Worm (Caenorhabditis elegans) whole organism, L4 larva: ENCODE results near the gene K10C2.6.
A peak's percentile ranks its signal among the peaks of the same experiment; 100 is the strongest.

Experiments
- F26F4.8 ChIP-seq: fragments of 200-800 bp; sonication (Bioruptor generic); conservative IDR thresholded peaks from 2 replicates; pipeline ENCODE4 v1.3.6; 2022; ENCODE audit warnings: missing genetic modification characterization, missing compliant biosample characterization
- R02D3.7 ChIP-seq: fragments of 150-350 bp; sonication (generic microtip); optimal IDR thresholded peaks from 3 replicates; lab custom pipeline; 2014; ENCODE audit warnings: missing biosample characterization, missing genetic modification characterization
- T26A8.4 ChIP-seq: fragments of 200-800 bp; sonication (Bioruptor generic); IDR thresholded peaks from 2 replicates; pipeline ENCODE4 v1.3.6; 2022; ENCODE audit warnings: missing genetic modification characterization, missing compliant biosample characterization
- ZK337.2 ChIP-seq: fragments of 200-800 bp; sonication (Bioruptor generic); IDR thresholded peaks from 2 replicates; pipeline ENCODE4 v1.3.6; 2022; ENCODE audit warnings: missing genetic modification reagents, missing genetic modification characterization, missing compliant biosample characterization
- attf-4 ChIP-seq: sonication (generic microtip); optimal IDR thresholded peaks from 3 replicates; lab custom pipeline; 2017; ENCODE audit warnings: missing biosample characterization, missing genetic modification characterization
- cey-2 ChIP-seq: sonication (generic microtip); optimal IDR thresholded peaks from 3 replicates; lab custom pipeline; 2017; ENCODE audit warnings: missing genetic modification characterization, mild to moderate bottlenecking, missing compliant biosample characterization, antibody characterized with exemption, borderline replicate concordance; ENCODE audit not compliant: insufficient read depth
- ctbp-1 ChIP-seq: fragments of 200-800 bp; sonication (Bioruptor generic); IDR thresholded peaks from 2 replicates; pipeline ENCODE4 v1.3.6; 2022; ENCODE audit warnings: missing genetic modification reagents, missing genetic modification characterization, missing compliant biosample characterization
- daf-12 ChIP-seq: fragments of 150-350 bp; optimal IDR thresholded peaks from 2 replicates; lab custom pipeline; 2014; ENCODE audit warnings: missing biosample characterization, missing genetic modification reagents, missing genetic modification characterization
- daf-16 ChIP-seq, 3 experiments: sonication (generic microtip); optimal IDR thresholded peaks; 2 replicates each; lab custom pipeline; 2016 to 2017; ENCODE audit warnings: missing genetic modification characterization in 3 of 3, missing genetic modification reagents in 3 of 3, mild to moderate bottlenecking in 2 of 3, missing compliant biosample characterization in 2 of 3, missing biosample characterization in 1 of 3, moderate library complexity in 1 of 3
- dmd-6 ChIP-seq: fragments of 200-800 bp; sonication (Bioruptor generic); IDR thresholded peaks from 2 replicates; pipeline ENCODE4 v1.3.6; 2022; ENCODE audit warnings: missing genetic modification reagents, missing genetic modification characterization, missing compliant biosample characterization
- dmd-9 ChIP-seq: fragments of 200-800 bp; sonication (Bioruptor generic); IDR thresholded peaks from 2 replicates; pipeline ENCODE4 v1.3.6; 2022; ENCODE audit warnings: missing genetic modification reagents, missing genetic modification characterization, missing compliant biosample characterization
- duxl-1 ChIP-seq: sonication (generic microtip); optimal IDR thresholded peaks from 2 replicates; lab custom pipeline; 2016; ENCODE audit warnings: mild to moderate bottlenecking, missing genetic modification characterization, moderate library complexity, missing compliant biosample characterization; ENCODE audit not compliant: poor library complexity
- dve-1 ChIP-seq: sonication (generic microtip); optimal IDR thresholded peaks from 2 replicates; lab custom pipeline; 2017; ENCODE audit warnings: antibody characterized with exemption, mild to moderate bottlenecking, missing genetic modification characterization, missing compliant biosample characterization; ENCODE audit not compliant: insufficient read depth
- gei-8 ChIP-seq: fragments of 200-800 bp; sonication (Bioruptor generic); optimal IDR thresholded peaks from 2 replicates; lab custom pipeline; 2018; ENCODE audit warnings: mild to moderate bottlenecking, missing genetic modification characterization, missing compliant biosample characterization
- hif-1 ChIP-seq, 2 experiments: sonication (generic microtip); optimal IDR thresholded peaks; 2 replicates each; lab custom pipeline; 2016 to 2017; ENCODE audit warnings: missing compliant biosample characterization in 2 of 2, missing genetic modification characterization in 2 of 2, missing genetic modification reagents in 2 of 2, missing genotype in 2 of 2, mild to moderate bottlenecking in 1 of 2
- hlh-11 ChIP-seq: fragments of 200-800 bp; sonication (Bioruptor generic); optimal IDR thresholded peaks from 2 replicates; lab custom pipeline; 2018; ENCODE audit warnings: mild to moderate bottlenecking, missing genetic modification characterization, missing compliant biosample characterization
- hmg-1.1 ChIP-seq: fragments of 200-800 bp; sonication (Bioruptor generic); IDR thresholded peaks from 2 replicates; pipeline ENCODE4 v1.3.6; 2022; ENCODE audit warnings: missing genetic modification reagents, missing genetic modification characterization, missing compliant biosample characterization
- lim-7 ChIP-seq: fragments of 200-800 bp; sonication (Bioruptor generic); IDR thresholded peaks from 2 replicates; pipeline ENCODE4 v1.3.6; 2022; ENCODE audit warnings: missing genetic modification characterization, missing compliant biosample characterization
- lin-1 ChIP-seq: fragments of 200-800 bp; sonication (Bioruptor generic); IDR thresholded peaks from 2 replicates; pipeline ENCODE4 v1.3.6; 2022; ENCODE audit warnings: missing genetic modification reagents, missing genetic modification characterization, missing compliant biosample characterization
- madf-9 ChIP-seq: fragments of 200-800 bp; sonication (Bioruptor generic); conservative IDR thresholded peaks from 2 replicates; pipeline ENCODE4 v1.3.6; 2022; ENCODE audit warnings: missing genetic modification reagents, missing genetic modification characterization, missing compliant biosample characterization
- mdl-1 ChIP-seq, 2 experiments: fragments of 150-350 bp in 1 of 2; sonication (generic microtip) in 1 of 2; optimal IDR thresholded peaks; 2 replicates each; lab custom pipeline; 2014 to 2017; ENCODE audit warnings: missing biosample characterization in 2 of 2, missing genetic modification characterization in 2 of 2
- mep-1 ChIP-seq: fragments of 150-350 bp; sonication (generic microtip); optimal IDR thresholded peaks from 3 replicates; lab custom pipeline; 2014; ENCODE audit warnings: missing biosample characterization, missing genetic modification characterization
- nhr-102 ChIP-seq: sonication (generic microtip); optimal IDR thresholded peaks from 2 replicates; lab custom pipeline; 2016; ENCODE audit warnings: mild to moderate bottlenecking, missing genetic modification characterization, moderate library complexity, missing compliant biosample characterization
- nhr-11 ChIP-seq: fragments of 150-350 bp; optimal IDR thresholded peaks from 2 replicates; lab custom pipeline; 2014; ENCODE audit warnings: missing biosample characterization, missing genetic modification characterization
- nhr-28 ChIP-seq: fragments of 150-350 bp; optimal IDR thresholded peaks from 2 replicates; lab custom pipeline; 2014; ENCODE audit warnings: missing biosample characterization, missing genetic modification characterization
- nhr-6 ChIP-seq: fragments of 150-350 bp; optimal IDR thresholded peaks from 2 replicates; lab custom pipeline; 2014; ENCODE audit warnings: missing biosample characterization, missing genetic modification characterization
- nhr-77 ChIP-seq: fragments of 150-350 bp; optimal IDR thresholded peaks from 2 replicates; lab custom pipeline; 2014; ENCODE audit warnings: missing biosample characterization, missing genetic modification characterization
- pqm-1 ChIP-seq: sonication (generic microtip); optimal IDR thresholded peaks from 2 replicates; lab custom pipeline; 2017; ENCODE audit warnings: missing biosample characterization, missing genetic modification characterization
- skn-1 ChIP-seq: fragments of 150-350 bp; optimal IDR thresholded peaks from 2 replicates; lab custom pipeline; 2014; ENCODE audit warnings: missing biosample characterization, missing genetic modification characterization
- snpc-4 ChIP-seq: fragments of 150-350 bp; optimal IDR thresholded peaks from 2 replicates; lab custom pipeline; 2014; ENCODE audit warnings: missing biosample characterization, missing genetic modification characterization
- spr-1 ChIP-seq: sonication (generic microtip); optimal IDR thresholded peaks from 2 replicates; lab custom pipeline; 2016; ENCODE audit warnings: mild to moderate bottlenecking, missing genetic modification characterization, missing compliant biosample characterization
- unc-130 ChIP-seq: sonication (generic microtip); optimal IDR thresholded peaks from 2 replicates; lab custom pipeline; 2016; ENCODE audit warnings: missing genetic modification reagents, missing genetic modification characterization, missing compliant biosample characterization
- unc-62 ChIP-seq, 3 experiments: fragments of 150-350 bp in 1 of 3; sonication (generic microtip); optimal IDR thresholded peaks in 2 of 3; peaks in 1 of 3; 1 replicate in 1 of 3; 2 replicates in 2 of 3; lab custom pipeline; 2014 to 2017; ENCODE audit warnings: missing biosample characterization in 3 of 3, missing genetic modification characterization in 3 of 3, missing genetic modification reagents in 3 of 3, missing genotype in 1 of 3
- vab-7 ChIP-seq: fragments of 200-800 bp; sonication (Bioruptor generic); IDR thresholded peaks from 2 replicates; pipeline ENCODE4 v1.3.6; 2022; ENCODE audit warnings: missing genetic modification reagents, missing genetic modification characterization, missing compliant biosample characterization
- zag-1 ChIP-seq: fragments of 150-350 bp; optimal IDR thresholded peaks from 2 replicates; lab custom pipeline; 2014; ENCODE audit warnings: missing biosample characterization, missing genetic modification characterization
- zip-11 ChIP-seq: fragments of 200-800 bp; sonication (Bioruptor generic); IDR thresholded peaks from 2 replicates; pipeline ENCODE4 v1.3.6; 2022; ENCODE audit warnings: missing genetic modification characterization, missing compliant biosample characterization
- zip-2 ChIP-seq: fragments of 150-350 bp; optimal IDR thresholded peaks from 2 replicates; lab custom pipeline; 2014; ENCODE audit warnings: missing biosample characterization, missing genetic modification characterization

The K10C2.6 gene

DNA sequence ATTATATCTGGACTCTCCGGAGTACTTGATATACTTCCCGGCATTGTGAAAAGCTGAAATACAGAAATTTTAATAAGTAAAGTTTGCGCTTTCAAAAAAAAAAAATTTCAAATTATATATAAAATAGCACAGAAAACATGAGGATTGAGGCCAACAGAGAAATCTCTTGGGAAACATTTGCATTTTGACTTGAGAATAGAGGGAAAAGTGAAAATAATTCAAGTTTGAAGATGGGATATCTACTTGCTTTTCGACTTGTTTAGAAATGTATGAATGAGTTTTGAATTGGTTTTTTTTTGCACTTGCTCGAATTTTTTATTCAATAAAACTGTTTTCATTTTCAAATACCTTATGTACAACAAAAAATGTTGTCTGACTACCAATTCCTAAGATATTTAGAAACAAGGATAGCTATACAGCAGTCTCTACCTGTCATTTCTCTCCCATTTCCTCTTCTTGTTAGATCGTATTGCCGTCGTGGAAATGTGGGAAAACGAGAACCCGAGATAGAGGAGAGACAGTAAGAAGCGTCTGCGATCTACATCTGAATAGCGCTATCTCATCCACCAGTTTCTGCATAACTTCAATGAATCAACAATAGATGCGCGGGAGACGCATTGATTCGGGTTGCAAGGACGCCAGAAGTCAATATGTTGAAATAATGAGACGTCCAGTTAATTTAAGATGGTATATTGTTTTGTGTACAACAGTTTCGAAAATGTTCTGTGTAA is 34.7 kb upstream of the K10C2.6 start, which contains the start of gene T22E5.6:
T22E5.6 (minus strand) TSS at position 51 of the 731 bp plus-strand sequence.
- peak; percentile 22 for TF ChIP-seq nhr-28 (tag; lab: Kevin White, UChicago)
- peak in 1 of 2 experiments; percentile 6 for TF ChIP-seq unc-62 (GFP tag; optimal IDR thresholded peaks at IDR 0.05 in 1 of 2; lab: Kevin White, UChicago)
- no peak for TF ChIP-seq unc-62 (tag; optimal IDR thresholded peaks at IDR 0.05; lab: Kevin White, UChicago)
- TF ChIP-seq vab-7 (GFP tag; lab: Robert Waterston, UW) = no peak

ce11 chrX:6419113-6419512 is 32.1 kb upstream of the K10C2.6 start:
- TF ChIP-seq unc-62 (GFP tag; optimal IDR thresholded peaks at IDR 0.05 in 1 of 2; lab: Kevin White, UChicago) (peak in 1 of 2 experiments; percentile 13), unc-62 (tag; optimal IDR thresholded peaks at IDR 0.05; lab: Kevin White, UChicago) (no peak), daf-12 (no peak)

DNA sequence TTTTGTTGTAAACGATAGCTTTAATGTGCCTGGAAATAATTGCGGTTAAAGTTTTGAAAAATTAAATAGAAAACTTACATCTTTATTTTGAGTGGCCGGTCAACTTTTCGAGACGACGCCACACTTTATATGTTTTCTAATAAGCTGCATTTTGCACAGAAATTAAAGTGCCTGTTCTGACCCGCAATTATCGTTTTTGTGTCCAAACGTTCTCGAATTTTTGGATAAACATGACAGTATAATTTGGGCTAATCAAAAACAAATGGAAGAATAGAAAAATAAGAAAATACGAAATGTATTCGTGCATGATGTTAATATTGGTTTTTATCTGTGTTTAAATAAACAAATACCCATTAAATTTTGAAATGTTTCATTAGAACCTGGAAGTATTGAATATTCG is 30.6 kb upstream of the K10C2.6 start, which contains the start of gene K10C2.12:
K10C2.12 (minus strand) TSS at position 101 of the 400 bp plus-strand sequence.
- no peak for TF ChIP-seq R02D3.7 (tag; lab: Kevin White, UChicago)
- no peak for TF ChIP-seq zag-1
- no peak for TF ChIP-seq snpc-4 (tag; lab: Kevin White, UChicago)
- TF ChIP-seq attf-4 (tag; lab: Kevin White, UChicago) = no peak
- TF ChIP-seq mep-1 (tag; lab: Kevin White, UChicago) = no peak
- no peak for TF ChIP-seq nhr-28 (tag; lab: Kevin White, UChicago)
- no peak for TF ChIP-seq F26F4.8 (GFP tag; lab: Robert Waterston, UW)
- no peak for TF ChIP-seq ctbp-1 (GFP tag; lab: Robert Waterston, UW)
- no peak for TF ChIP-seq daf-16 (GFP tag; optimal IDR thresholded peaks at IDR 0.05; lab: Kevin White, UChicago)
- no peak for TF ChIP-seq daf-16 (tag; optimal IDR thresholded peaks at IDR 0.05; lab: Kevin White, UChicago)
- TF ChIP-seq hif-1 (tag; optimal IDR thresholded peaks at IDR 0.05; lab: Kevin White, UChicago) = no peak
- TF ChIP-seq madf-9 (GFP tag; lab: Robert Waterston, UW) = no peak
- no peak for TF ChIP-seq ZK337.2 (GFP tag; lab: Robert Waterston, UW)
- no peak for TF ChIP-seq duxl-1 (tag; lab: Kevin White, UChicago)
- no peak for TF ChIP-seq vab-7 (GFP tag; lab: Robert Waterston, UW)
- no peak for TF ChIP-seq skn-1 (tag; lab: Kevin White, UChicago)
- no peak for TF ChIP-seq hlh-11 (tag; lab: Kevin White, UChicago)

DNA sequence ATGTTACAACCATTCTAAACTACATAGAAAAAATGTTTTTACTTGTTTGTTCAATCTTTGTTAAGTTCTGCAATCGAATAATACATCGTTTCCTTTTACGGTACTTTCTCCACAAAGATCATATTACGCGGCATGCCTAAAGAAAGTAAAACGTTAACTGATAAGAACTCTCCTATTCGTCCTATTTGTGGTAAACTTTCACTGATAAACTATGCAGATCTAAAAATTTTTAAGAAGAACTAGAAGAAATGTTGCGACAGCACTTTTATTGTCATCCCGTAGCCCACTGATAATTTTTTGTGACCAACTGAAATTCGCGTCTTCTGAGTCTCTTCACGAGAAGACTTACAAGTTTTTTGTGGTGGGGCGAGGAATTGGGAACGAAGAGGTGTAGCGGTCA is 24.1 kb upstream of the K10C2.6 start:
- TF ChIP-seq daf-16 (GFP tag; optimal IDR thresholded peaks at IDR 0.05; lab: Kevin White, UChicago) (no peak), daf-16 (tag; optimal IDR thresholded peaks at IDR 0.05; lab: Kevin White, UChicago) (peak; percentile 75), nhr-102 (tag; lab: Kevin White, UChicago) (peak; percentile 43), hlh-11 (tag; lab: Kevin White, UChicago) (peak; percentile 71), dmd-9 (GFP tag; lab: Robert Waterston, UW) (no peak), T26A8.4 (GFP tag; lab: Robert Waterston, UW) (no peak), nhr-6 (tag; lab: Kevin White, UChicago) (no peak), mdl-1 (tag; optimal IDR thresholded peaks at IDR 0.05; lab: Kevin White, UChicago) (peak in 1 of 2 experiments; percentile 36), lin-1 (GFP tag; lab: Robert Waterston, UW) (0 out of 2 replicates have a peak, but pooled peaks have one; percentile 36), nhr-77 (tag; lab: Kevin White, UChicago) (peak; percentile 90), pqm-1 (tag; lab: Kevin White, UChicago) (peak; percentile 96), dve-1 (peak; percentile 89), dmd-6 (peak; percentile 80), nhr-28 (tag; lab: Kevin White, UChicago) (peak; percentile 95)

DNA sequence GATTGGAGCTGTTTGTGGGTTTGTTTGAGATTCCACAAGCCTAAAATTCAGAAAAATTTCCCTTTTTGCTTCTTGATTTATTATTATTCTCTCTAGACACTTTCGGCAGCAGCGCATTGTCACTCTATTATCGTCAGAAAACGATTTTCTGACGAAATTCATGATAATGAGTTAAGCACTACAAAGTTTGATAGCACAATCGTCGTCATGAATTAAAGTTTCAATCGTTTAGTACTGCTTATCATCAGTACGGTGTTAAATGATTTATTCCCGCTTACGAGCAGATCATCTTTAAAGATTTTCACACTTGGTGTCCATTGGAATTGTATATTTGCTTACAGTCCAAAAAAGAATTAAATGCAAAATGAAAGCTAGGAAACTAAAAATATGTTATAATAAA is 21.7 kb upstream of the K10C2.6 start:
- TF ChIP-seq lim-7 (no peak), daf-16 (GFP tag; optimal IDR thresholded peaks at IDR 0.05; lab: Kevin White, UChicago) (no peak), daf-16 (tag; optimal IDR thresholded peaks at IDR 0.05; lab: Kevin White, UChicago) (peak; percentile 39), hmg-1.1 (GFP tag; lab: Robert Waterston, UW) (no peak), ctbp-1 (GFP tag; lab: Robert Waterston, UW) (no peak), nhr-11 (no peak), cey-2 (tag; lab: Kevin White, UChicago) (no peak), zip-11 (no peak), unc-62 (GFP tag; optimal IDR thresholded peaks at IDR 0.05 in 1 of 2; lab: Kevin White, UChicago) (no peak), unc-62 (tag; optimal IDR thresholded peaks at IDR 0.05; lab: Kevin White, UChicago) (no peak), zip-2 (no peak), unc-130 (GFP tag; lab: Kevin White, UChicago) (no peak), gei-8 (GFP tag; lab: Kevin White, UChicago) (no peak), dmd-6 (peak; percentile 44; the same call in 1 of the 2 replicates), vab-7 (GFP tag; lab: Robert Waterston, UW) (no peak), spr-1 (tag; lab: Kevin White, UChicago) (no peak), dve-1 (peak; percentile 22), snpc-4 (tag; lab: Kevin White, UChicago) (no peak), mdl-1 (tag; optimal IDR thresholded peaks at IDR 0.05; lab: Kevin White, UChicago) (no peak), nhr-28 (tag; lab: Kevin White, UChicago) (peak; percentile 73)
